Fruit fly (Drosophila melanogaster) Kc167 (cell line): ENCODE data around the gene CG33230.

ENCODE experiments used
- Myc ChIP-seq: fragments of >200 bp; optimal IDR thresholded peaks from 2 replicates; lab custom pipeline; 2017; ENCODE audit warnings: missing external identifiers
- Sin3A ChIP-seq: fragments of >200 bp; optimal IDR thresholded peaks from 2 replicates; lab custom pipeline; 2018; ENCODE audit warnings: missing external identifiers
- h ChIP-seq: fragments of >200 bp; optimal IDR thresholded peaks from 3 replicates; lab custom pipeline; 2018; ENCODE audit warnings: missing external identifiers
- insv ChIP-seq: fragments of >200 bp; optimal IDR thresholded peaks from 3 replicates; lab custom pipeline; 2018; ENCODE audit warnings: missing external identifiers
- psq ChIP-seq: fragments of >200 bp; optimal IDR thresholded peaks from 2 replicates; lab custom pipeline; 2017; ENCODE audit warnings: missing external identifiers
- ttk ChIP-seq: sonication (Bioruptor generic); optimal IDR thresholded peaks from 2 replicates; lab custom pipeline; 2017; ENCODE audit warnings: missing external identifiers

The CG33230 gene

DNA sequence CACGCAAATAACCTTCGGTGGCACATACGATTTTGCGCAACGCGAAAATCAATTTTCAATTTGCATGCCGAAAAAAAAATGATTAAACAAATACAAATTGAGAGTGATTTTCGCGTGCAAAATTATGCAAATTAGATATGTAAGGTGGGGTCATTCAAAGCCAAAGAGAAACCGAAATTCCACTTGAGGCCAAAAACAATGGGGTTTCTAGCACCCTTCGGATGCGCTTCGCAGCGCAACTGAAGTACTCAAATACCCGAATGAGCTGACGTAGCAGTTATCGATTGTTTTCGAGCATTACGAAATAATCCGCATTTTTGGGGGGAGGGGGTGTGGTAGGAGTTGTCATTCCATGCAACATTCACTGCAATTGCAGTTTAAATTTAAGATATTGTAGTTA, 37.4 kb upstream of the CG33230 start:
- no peak for TF ChIP-seq Myc (lab: Kevin White, UChicago)

DNA sequence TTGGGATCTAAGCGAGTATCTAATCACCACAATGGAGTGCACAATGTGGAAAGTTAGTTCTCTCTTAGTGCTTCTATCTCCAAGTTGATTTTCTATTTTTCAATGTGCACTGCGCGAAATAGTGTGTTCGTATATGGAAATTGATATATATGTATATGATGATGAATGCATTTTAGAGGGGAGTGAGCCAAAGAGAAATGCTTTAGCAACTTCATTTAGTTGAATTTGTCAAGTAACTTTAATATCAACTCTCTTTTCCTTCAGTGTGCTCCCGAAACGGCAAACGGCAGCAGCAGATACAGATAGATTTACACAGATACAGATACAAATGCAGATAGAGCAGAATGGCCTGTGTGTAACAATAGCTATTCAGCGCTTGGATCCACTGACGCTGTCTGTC, 34.2 kb upstream of the CG33230 start:
- no peak for TF ChIP-seq Myc (lab: Kevin White, UChicago)

dm6 chr3L:1584781-1585180, 33.4 kb upstream of the CG33230 start:
- TF ChIP-seq Myc (lab: Kevin White, UChicago) = no peak
- no peak for TF ChIP-seq psq
- no peak for TF ChIP-seq ttk
- TF ChIP-seq Sin3A = no peak
- TF ChIP-seq h (lab: Kevin White, UChicago) = no peak
- TF ChIP-seq insv (lab: Kevin White, UChicago) = no peak

DNA sequence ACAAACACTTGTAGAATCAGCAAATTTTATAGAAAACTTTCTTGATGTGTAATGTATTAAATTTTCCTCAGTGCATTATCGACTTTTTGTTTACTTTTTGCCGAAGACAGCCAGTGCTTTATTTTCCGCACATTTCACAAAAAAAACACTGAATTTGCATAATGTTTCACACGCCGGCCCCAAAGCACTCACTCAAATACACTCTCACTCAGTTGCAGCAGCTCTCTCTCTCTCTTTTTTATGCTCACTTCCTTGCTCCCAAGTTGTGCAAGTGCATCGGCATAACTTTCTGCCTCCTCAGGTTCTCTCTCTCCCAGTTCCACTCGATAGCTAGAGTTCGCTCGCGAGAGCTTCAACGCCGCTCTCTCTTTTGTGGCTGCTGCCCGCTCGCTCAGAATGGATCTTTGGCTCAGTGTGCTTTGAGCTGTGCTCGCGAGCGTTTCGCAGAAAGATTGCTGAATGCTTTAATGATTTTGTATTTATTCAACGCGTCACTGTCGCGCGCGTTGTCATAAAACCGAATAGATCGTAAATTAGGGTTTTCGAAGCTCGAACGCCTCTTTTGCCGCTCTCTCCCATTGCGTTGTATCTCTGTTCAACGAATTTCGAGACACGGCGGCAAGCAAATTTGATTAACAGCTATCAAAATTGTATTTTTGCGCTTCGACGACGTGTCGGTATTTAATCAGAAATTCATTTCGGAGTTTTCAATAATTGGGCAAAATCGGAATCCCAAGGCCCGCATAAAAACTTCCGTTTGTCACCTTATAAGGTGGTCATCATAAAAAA, 31.8 kb upstream of the CG33230 start:
- no peak for TF ChIP-seq Sin3A
- no peak for TF ChIP-seq h (lab: Kevin White, UChicago)
- no peak for TF ChIP-seq insv (lab: Kevin White, UChicago)
- no peak for TF ChIP-seq Myc (lab: Kevin White, UChicago)
- TF ChIP-seq psq = no peak
- no peak for TF ChIP-seq ttk

- no peak for TF ChIP-seq psq
- no peak for TF ChIP-seq insv (lab: Kevin White, UChicago)
- no peak for TF ChIP-seq ttk
- no peak for TF ChIP-seq Sin3A
- TF ChIP-seq h (lab: Kevin White, UChicago) = no peak
- TF ChIP-seq Myc (lab: Kevin White, UChicago) = no peak
Measured at dm6 chr3L:1587140-1587849, 30.9 kb upstream of the CG33230 start.

DNA sequence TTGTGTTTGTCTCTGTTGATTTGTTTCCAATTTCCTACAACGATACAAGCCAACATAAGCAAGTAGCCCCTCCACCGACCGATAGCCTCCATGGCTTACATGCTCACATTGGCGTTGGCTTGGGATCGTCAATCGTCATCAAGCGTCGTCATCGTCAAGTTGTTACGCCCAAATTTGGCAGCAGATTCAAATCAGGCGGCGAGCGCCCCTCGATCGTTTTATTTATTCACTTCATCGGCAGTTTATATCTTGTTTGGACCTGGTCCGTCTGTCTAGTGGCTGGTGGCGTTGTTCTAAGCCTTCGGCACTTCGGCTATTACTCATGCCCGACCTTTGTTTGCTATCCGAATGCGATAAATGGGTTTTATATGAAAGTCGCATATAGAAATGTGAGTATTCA, 28.0 kb upstream of the CG33230 start:
- no peak for TF ChIP-seq h (lab: Kevin White, UChicago)
- TF ChIP-seq psq = no peak

DNA sequence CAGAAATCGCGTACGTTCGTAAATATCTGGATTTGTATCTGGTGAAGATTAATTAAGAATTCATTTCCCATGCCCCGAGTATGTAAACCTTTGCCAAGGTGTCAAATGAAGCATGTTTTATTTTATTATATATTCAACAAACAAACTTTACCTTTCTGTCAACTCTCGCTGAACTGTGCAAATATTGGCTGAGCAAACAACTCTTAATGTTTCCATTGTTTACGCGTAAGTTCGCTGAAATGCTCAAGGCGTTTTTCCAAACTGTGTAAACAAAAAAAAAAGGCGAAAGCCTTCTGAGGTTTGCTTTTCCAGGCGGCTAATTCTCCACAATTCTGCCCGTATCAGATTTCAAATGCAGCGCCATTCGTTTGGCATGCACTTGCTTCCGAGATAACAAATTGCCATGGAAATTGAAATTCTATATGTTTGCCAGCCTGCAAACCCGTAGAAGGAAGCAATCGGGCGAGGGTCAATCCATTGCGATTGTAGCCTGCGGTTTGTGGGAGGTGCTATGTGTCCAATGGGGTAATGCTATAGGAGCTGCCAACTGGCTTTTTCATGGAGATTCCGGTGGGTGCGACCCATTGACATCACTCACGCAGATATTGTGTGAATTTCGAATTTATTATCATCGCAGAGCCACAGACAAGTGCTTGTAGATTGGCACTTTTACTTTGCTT, 26.4 kb upstream of the CG33230 start:
- no peak for TF ChIP-seq insv (lab: Kevin White, UChicago)
- no peak for TF ChIP-seq Myc (lab: Kevin White, UChicago)
- no peak for TF ChIP-seq h (lab: Kevin White, UChicago)
- no peak for TF ChIP-seq ttk
- no peak for TF ChIP-seq psq
- TF ChIP-seq Sin3A = no peak

DNA sequence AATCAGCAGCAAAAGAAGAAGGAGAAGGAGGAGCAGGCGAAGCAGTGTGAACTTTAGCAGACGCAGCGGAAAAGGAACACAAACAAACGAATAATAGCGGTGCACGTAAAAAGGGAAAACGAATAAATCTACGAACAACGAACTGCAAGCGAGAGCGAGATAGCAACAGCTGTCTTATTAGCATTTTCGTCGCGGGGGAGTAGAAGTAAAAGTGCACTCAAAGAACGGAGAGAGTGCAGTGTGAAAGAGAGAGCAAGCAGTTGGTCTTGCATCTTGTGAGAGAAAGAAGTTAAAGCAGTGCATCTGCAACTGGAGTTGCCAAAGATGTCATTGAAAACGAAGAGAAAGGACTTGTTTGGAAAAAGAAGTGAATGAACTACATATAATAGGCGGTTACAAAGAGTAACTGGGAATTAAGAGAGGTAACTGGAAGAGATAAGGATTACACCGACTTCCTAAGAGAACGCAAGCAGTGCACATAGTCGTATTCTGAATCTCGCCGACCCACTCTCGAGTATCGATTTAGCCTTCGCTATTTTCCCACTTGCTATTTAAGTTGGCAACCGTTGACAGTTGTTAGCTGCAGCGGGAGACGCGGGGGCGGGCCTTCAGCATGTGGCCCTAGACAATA, 25.3 kb upstream of the CG33230 start:
- TF ChIP-seq h (lab: Kevin White, UChicago) (no peak), insv (lab: Kevin White, UChicago) (no peak), Myc (lab: Kevin White, UChicago) (no peak), ttk (no peak), Sin3A (no peak)

dm6 chr3L:1602064-1602832, 16.0 kb upstream of the CG33230 start, which contains the start of gene CG12104:
Gene CG12104 (minus strand): TSS chr3L:1602674.
- no peak for TF ChIP-seq psq
- TF ChIP-seq Sin3A = no peak
- no peak for TF ChIP-seq insv (lab: Kevin White, UChicago)
- no peak for TF ChIP-seq h (lab: Kevin White, UChicago)
- no peak for TF ChIP-seq ttk
- TF ChIP-seq Myc (lab: Kevin White, UChicago) = no peak

DNA sequence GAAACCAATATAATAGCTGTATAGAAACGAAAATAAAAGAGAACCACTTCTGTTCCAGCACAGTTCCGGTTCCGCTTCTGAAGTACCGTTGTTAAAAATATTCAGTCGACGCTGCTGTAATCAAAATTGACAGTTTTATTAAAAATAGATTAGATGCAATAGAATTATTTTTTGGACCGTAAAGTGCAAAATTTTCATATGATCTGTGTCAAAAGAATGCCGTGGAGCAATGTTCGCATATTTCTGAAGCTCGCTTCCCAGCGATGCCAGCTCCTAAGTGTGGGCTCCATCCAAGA, 15.4 kb upstream of the CG33230 start, which contains the start of the genes CG18170 and CG33791:
Gene CG18170, plus strand, starts transcription at position 122 of the 296 bp plus-strand sequence.
Gene CG33791, plus strand, starts transcription at position 122 of the 296 bp plus-strand sequence.
- TF ChIP-seq ttk (no peak), Sin3A (no peak), h (lab: Kevin White, UChicago) (no peak), Myc (lab: Kevin White, UChicago) (no peak)

DNA sequence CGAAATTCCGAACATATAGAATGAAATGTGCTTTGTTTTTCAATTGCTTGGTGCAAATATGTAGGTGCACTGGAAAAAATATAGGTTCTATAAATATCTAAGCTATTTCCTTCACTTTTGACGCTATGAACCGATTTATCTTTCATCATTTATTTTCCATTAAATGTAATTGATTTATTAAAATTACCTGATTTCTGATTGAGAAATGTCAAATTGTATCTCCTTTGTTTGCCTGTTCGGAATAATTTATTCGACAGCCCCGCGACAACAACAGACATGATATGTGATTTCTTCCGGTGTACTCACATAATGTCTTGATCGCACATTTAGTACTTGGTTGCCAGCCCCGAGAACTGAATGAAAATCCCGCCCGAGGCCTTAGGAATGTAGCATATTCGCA, 8.6 kb upstream of the CG33230 start:
- TF ChIP-seq ttk (no peak), Myc (lab: Kevin White, UChicago) (no peak), Sin3A (no peak), h (lab: Kevin White, UChicago) (no peak), psq (no peak), insv (lab: Kevin White, UChicago) (no peak)

- TF ChIP-seq ttk (no peak), Myc (lab: Kevin White, UChicago) (no peak)
Measured at dm6 chr3L:1614465-1615084, 3.6 kb upstream of the CG33230 start.
